Fruit fly (Drosophila melanogaster) Kc167 (cell line): ENCODE results near the gene CG8219.

ENCODE experiments used
- Myc ChIP-seq: fragments of >200 bp; optimal IDR thresholded peaks from 2 replicates; lab custom pipeline; 2017; ENCODE audit warnings: missing external identifiers
- Sin3A ChIP-seq: fragments of >200 bp; optimal IDR thresholded peaks from 2 replicates; lab custom pipeline; 2018; ENCODE audit warnings: missing external identifiers
- h ChIP-seq: fragments of >200 bp; optimal IDR thresholded peaks from 3 replicates; lab custom pipeline; 2018; ENCODE audit warnings: missing external identifiers
- insv ChIP-seq: fragments of >200 bp; optimal IDR thresholded peaks from 3 replicates; lab custom pipeline; 2018; ENCODE audit warnings: missing external identifiers
- psq ChIP-seq: fragments of >200 bp; optimal IDR thresholded peaks from 2 replicates; lab custom pipeline; 2017; ENCODE audit warnings: missing external identifiers
- ttk ChIP-seq: sonication (Bioruptor generic); optimal IDR thresholded peaks from 2 replicates; lab custom pipeline; 2017; ENCODE audit warnings: missing external identifiers

CG8219 gene

DNA sequence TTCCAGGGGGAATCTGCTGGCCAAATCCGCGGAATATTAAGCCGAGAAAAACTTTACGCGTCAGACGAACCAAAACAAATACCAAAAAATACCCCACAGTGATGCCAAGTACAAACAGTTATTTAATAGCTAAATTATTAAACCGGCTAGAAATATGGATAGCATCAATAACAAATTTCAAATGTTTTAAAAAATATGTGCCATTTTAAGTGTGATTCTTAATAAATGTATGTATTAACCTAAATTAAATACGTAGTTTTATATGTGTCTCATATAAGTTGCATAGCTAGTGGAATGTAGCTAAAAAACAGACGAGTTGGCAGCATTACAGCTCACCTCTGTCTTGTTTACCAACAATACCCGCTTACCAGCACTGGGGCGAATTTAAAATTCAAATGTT, 18.5 kb upstream of the CG8219 start, which contains the start of gene CG10274:
Gene CG10274, minus strand, starts transcription at position 54 of the 400 bp plus-strand sequence.
- TF ChIP-seq ttk (lab: Kevin White, UChicago): no peak
- no peak for TF ChIP-seq Myc (lab: Kevin White, UChicago)
- TF ChIP-seq psq (lab: Kevin White, UChicago): no peak
- no peak for TF ChIP-seq Sin3A (lab: Kevin White, UChicago)
- no peak for TF ChIP-seq insv (lab: Kevin White, UChicago)
- no peak for TF ChIP-seq h (lab: Kevin White, UChicago)

DNA sequence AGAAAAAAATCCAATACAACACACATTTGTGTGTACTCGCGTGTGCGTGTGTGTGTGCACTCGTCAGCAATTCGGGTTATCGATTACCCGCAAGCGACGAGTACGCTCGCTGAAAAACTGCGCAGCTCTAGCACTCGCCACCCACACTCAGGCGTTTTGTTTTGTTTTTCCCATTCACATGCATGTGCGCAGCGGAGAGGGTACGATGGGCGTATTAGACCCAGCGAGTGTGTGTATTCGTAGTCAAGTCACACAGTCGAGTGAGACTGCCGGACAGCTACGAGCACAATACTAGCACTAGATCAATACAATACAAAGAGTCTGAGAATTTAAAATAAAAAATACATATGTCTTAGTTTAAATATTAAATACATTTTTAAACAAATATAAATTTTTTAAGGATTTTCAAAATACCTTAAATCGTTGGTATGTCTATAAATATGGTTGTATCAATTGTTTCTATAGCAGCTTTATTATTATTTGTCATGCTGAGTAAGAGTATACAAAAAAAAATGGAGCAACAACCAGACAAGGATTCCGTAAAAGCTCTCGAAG, 15.3 kb upstream of the CG8219 start, which contains the start of the genes D19B and CG43293:
Gene D19B, minus strand, starts transcription at position 37 of the 555 bp plus-strand sequence.
Gene CG43293, plus strand, starts transcription at position 306 of the 555 bp plus-strand sequence.
- TF ChIP-seq Myc (lab: Kevin White, UChicago): no peak
- TF ChIP-seq insv (lab: Kevin White, UChicago): no peak
- no peak for TF ChIP-seq h (lab: Kevin White, UChicago)
- TF ChIP-seq psq (lab: Kevin White, UChicago): no peak
- TF ChIP-seq ttk (lab: Kevin White, UChicago): no peak
- TF ChIP-seq Sin3A (lab: Kevin White, UChicago): no peak

DNA sequence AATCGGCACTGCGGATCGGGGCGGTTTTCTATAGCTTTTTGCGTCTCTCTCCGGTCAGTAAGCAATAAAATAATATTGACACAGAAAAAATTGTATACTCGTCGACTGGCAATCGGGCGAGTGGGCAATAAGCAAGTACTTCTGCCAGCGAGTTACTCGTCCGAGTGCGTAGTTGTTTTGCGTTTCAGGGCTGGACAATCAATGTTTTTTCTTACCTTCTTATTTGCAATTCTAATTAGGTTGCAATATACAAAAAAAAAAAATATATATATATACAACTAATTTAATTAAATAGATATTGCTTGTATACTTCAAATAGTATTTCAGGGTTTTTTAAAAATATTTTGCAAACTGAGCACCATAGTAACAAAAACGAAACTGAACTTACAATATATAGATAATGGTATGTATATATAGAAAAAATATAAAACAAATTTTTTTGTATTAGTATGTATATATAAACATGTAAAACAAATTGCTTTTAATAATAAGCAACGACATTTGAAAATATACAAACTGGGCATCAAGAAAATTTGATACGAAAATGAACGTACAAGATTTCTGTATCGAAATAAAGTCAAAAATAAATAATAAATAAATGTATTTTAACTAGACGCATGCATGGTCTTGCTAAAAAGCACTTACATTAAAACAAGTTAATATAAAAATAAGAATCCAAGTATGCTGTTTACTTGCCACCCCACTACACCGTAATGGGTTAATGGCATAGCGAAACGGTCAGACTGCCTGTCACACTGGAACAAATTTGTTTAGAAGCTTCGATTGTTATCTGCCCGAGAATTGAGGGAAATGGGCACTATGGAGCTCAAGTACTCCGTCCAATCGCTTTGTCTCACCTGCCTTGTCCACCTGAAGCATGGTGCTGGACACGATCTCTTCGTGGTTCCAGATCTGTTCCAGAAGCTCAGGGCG, 11.0 kb upstream of the CG8219 start, which contains the start of the genes D19A and CG7386:
Gene D19A, minus strand, starts transcription at position 129 of the 933 bp plus-strand sequence.
Gene CG7386, plus strand, starts transcription at position 751 of the 933 bp plus-strand sequence.
- TF ChIP-seq Myc (lab: Kevin White, UChicago) (no peak), ttk (lab: Kevin White, UChicago) (no peak), h (lab: Kevin White, UChicago) (no peak), psq (lab: Kevin White, UChicago) (no peak), Sin3A (lab: Kevin White, UChicago) (no peak), insv (lab: Kevin White, UChicago) (no peak)

DNA sequence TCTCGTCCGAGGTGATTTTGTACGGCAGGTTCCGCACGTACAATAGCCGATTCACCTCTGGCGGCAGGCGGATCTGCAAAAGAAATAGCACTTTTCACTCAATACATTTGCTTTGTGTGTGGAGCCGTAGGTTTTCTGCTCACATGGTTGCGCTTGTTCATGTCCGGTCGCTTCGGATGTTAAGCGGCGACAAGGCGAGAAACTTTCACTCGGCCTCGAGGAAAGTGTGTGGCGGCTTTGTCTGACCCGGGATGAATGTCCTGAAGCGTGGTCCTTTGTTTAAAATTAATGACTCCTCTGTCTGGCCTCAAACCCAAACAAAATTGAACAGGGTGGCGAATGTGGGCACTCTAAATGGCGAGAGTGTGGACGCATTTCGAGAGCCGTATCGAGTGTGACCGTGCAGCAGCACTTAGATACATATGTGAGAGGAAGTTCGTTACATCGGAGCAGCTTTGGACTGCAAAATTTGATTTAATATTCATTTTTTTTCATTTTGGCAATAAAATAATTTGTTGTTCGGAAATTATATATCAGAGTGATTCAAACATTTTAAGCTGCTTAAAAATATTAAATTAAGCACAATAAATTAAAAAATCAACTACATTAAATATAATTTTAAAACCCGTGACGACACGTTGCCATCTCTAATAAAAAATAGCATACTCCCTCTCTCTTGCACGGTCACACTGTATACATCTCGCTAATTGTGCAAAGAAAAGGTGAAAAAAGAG, 7.3 kb upstream of the CG8219 start, which contains the start of the genes Sf3b6 and Tnpo:
Gene Sf3b6, minus strand, starts transcription at position 358 of the 734 bp plus-strand sequence.
Gene Tnpo, plus strand, starts transcription at position 659 of the 734 bp plus-strand sequence.
- TF ChIP-seq h (lab: Kevin White, UChicago) (no peak), Myc (lab: Kevin White, UChicago) (no peak), Sin3A (lab: Kevin White, UChicago) (no peak), psq (lab: Kevin White, UChicago) (no peak), insv (lab: Kevin White, UChicago) (no peak), ttk (lab: Kevin White, UChicago) (no peak)

- TF ChIP-seq Sin3A (lab: Kevin White, UChicago) (no peak), psq (lab: Kevin White, UChicago) (no peak), insv (lab: Kevin White, UChicago) (no peak), Myc (lab: Kevin White, UChicago) (no peak), ttk (lab: Kevin White, UChicago) (no peak), h (lab: Kevin White, UChicago) (no peak)
Measured at dm6 chr3L:6193556-6194114, 6.6 kb upstream of the CG8219 start.

- TF ChIP-seq Myc (lab: Kevin White, UChicago) (no peak), insv (lab: Kevin White, UChicago) (no peak), Sin3A (lab: Kevin White, UChicago) (no peak), h (lab: Kevin White, UChicago) (no peak), psq (lab: Kevin White, UChicago) (no peak), ttk (lab: Kevin White, UChicago) (no peak)
Measured at dm6 chr3L:6215976-6216786, 15.9 kb downstream of the CG8219 start.

- TF ChIP-seq insv (lab: Kevin White, UChicago) (no peak), Sin3A (lab: Kevin White, UChicago) (no peak), psq (lab: Kevin White, UChicago) (no peak), ttk (lab: Kevin White, UChicago) (no peak), h (lab: Kevin White, UChicago) (no peak), Myc (lab: Kevin White, UChicago) (no peak)
Measured at dm6 chr3L:6216787-6217078, 16.5 kb downstream of the CG8219 start.

- TF ChIP-seq psq (lab: Kevin White, UChicago) (no peak), Myc (lab: Kevin White, UChicago) (no peak), ttk (lab: Kevin White, UChicago) (no peak), insv (lab: Kevin White, UChicago) (no peak), Sin3A (lab: Kevin White, UChicago) (no peak), h (lab: Kevin White, UChicago) (no peak)
Measured at dm6 chr3L:6217212-6217611, 16.9 kb downstream of the CG8219 start.

DNA sequence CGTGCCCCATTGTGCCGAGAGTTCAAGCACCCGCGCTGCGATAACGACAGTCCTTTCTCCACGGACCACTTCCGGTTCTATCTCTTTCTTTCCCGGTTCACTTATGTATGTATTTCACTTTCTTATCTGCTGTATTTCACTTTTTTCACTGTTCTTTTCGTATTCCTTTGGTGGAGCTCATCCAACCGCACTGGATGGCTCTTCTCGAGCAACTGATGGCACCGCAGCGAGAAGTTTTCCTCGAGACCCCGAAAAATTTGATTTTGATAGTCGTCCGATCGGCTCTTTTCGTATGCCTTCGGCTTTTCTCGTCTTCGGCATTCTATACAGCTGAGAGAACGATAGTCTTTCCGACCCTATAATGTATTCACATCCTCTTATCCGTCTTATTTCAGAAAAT, 17.5 kb downstream of the CG8219 start, which contains the start of gene LanA:
Gene LanA, minus strand, starts transcription at position 217 of the 400 bp plus-strand sequence.
- TF ChIP-seq ttk (lab: Kevin White, UChicago) (no peak), Myc (lab: Kevin White, UChicago) (no peak), Sin3A (lab: Kevin White, UChicago) (no peak), insv (lab: Kevin White, UChicago) (no peak), psq (lab: Kevin White, UChicago) (no peak), h (lab: Kevin White, UChicago) (no peak)
